Worm (Caenorhabditis elegans) whole organism, L4 larva: ENCODE results near the gene end-1.
A peak's percentile ranks its signal among the peaks of the same experiment; 100 is the strongest.

Source experiments
- F10B5.3 ChIP-seq: sonication (generic microtip); optimal IDR thresholded peaks from 2 replicates; lab custom pipeline; 2016; ENCODE audit warnings: mild to moderate bottlenecking, missing genetic modification characterization, missing compliant biosample characterization
- F26F4.8 ChIP-seq: fragments of 200-800 bp; sonication (Bioruptor generic); conservative IDR thresholded peaks from 2 replicates; pipeline ENCODE4 v1.3.6; 2022; ENCODE audit warnings: missing genetic modification characterization, missing compliant biosample characterization
- F37D6.2 ChIP-seq: sonication (generic microtip); optimal IDR thresholded peaks from 2 replicates; lab custom pipeline; 2016; ENCODE audit warnings: mild to moderate bottlenecking, missing genetic modification characterization, missing compliant biosample characterization
- F49E8.2 ChIP-seq: sonication (generic microtip); optimal IDR thresholded peaks from 2 replicates; lab custom pipeline; 2016; ENCODE audit warnings: missing compliant biosample characterization, mild to moderate bottlenecking, missing genetic modification characterization, borderline replicate concordance
- T20F7.1 ChIP-seq: fragments of 200-800 bp; sonication (Bioruptor generic); optimal IDR thresholded peaks from 2 replicates; lab custom pipeline; 2018; ENCODE audit warnings: mild to moderate bottlenecking, missing genetic modification characterization, missing compliant biosample characterization
- ZK337.2 ChIP-seq: fragments of 200-800 bp; sonication (Bioruptor generic); IDR thresholded peaks from 2 replicates; pipeline ENCODE4 v1.3.6; 2022; ENCODE audit warnings: missing genetic modification reagents, missing genetic modification characterization, missing compliant biosample characterization
- aha-1 ChIP-seq: fragments of 150-350 bp; peaks from one replicate; lab custom pipeline; 2014; ENCODE audit warnings: missing biosample characterization, missing genetic modification characterization
- aly-2 ChIP-seq: sonication (generic microtip); optimal IDR thresholded peaks from 2 replicates; lab custom pipeline; 2018; ENCODE audit warnings: missing biosample characterization, missing genetic modification characterization
- ceh-20 ChIP-seq: fragments of 200-800 bp; sonication (Bioruptor generic); IDR thresholded peaks from 2 replicates; pipeline ENCODE4 v1.3.6; 2022; ENCODE audit warnings: missing genetic modification reagents, missing genetic modification characterization, missing compliant biosample characterization
- ceh-62 ChIP-seq: sonication (generic microtip); optimal IDR thresholded peaks from 2 replicates; lab custom pipeline; 2017; ENCODE audit warnings: missing biosample characterization, missing genetic modification characterization
- cey-2 ChIP-seq: sonication (generic microtip); optimal IDR thresholded peaks from 3 replicates; lab custom pipeline; 2017; ENCODE audit warnings: missing genetic modification characterization, mild to moderate bottlenecking, missing compliant biosample characterization, antibody characterized with exemption, borderline replicate concordance; ENCODE audit not compliant: insufficient read depth
- daf-16 ChIP-seq, 3 experiments: sonication (generic microtip); optimal IDR thresholded peaks; 2 replicates each; lab custom pipeline; 2016 to 2017; ENCODE audit warnings: missing genetic modification characterization in 3 of 3, missing genetic modification reagents in 3 of 3, mild to moderate bottlenecking in 2 of 3, missing compliant biosample characterization in 2 of 3, missing biosample characterization in 1 of 3, moderate library complexity in 1 of 3
- daf-8 ChIP-seq: fragments of 200-800 bp; sonication (Bioruptor generic); IDR thresholded peaks from 2 replicates; pipeline ENCODE4 v1.3.6; 2022; ENCODE audit warnings: missing genetic modification characterization, missing compliant biosample characterization
- dpl-1 ChIP-seq: fragments of 150-350 bp; optimal IDR thresholded peaks from 2 replicates; lab custom pipeline; 2014; ENCODE audit warnings: missing biosample characterization, missing genetic modification reagents, missing genetic modification characterization
- duxl-1 ChIP-seq: sonication (generic microtip); optimal IDR thresholded peaks from 2 replicates; lab custom pipeline; 2016; ENCODE audit warnings: mild to moderate bottlenecking, missing genetic modification characterization, moderate library complexity, missing compliant biosample characterization; ENCODE audit not compliant: poor library complexity
- dve-1 ChIP-seq: sonication (generic microtip); optimal IDR thresholded peaks from 2 replicates; lab custom pipeline; 2017; ENCODE audit warnings: antibody characterized with exemption, mild to moderate bottlenecking, missing genetic modification characterization, missing compliant biosample characterization; ENCODE audit not compliant: insufficient read depth
- egl-43 ChIP-seq: fragments of 200-800 bp; sonication (Bioruptor generic); IDR thresholded peaks from 2 replicates; pipeline ENCODE4 v1.3.6; 2022; ENCODE audit warnings: missing genetic modification reagents, missing genetic modification characterization, missing compliant biosample characterization
- fkh-10 ChIP-seq: fragments of 150-350 bp; optimal IDR thresholded peaks from 2 replicates; lab custom pipeline; 2014; ENCODE audit warnings: missing biosample characterization, missing genetic modification reagents, missing genetic modification characterization
- fos-1 ChIP-seq: fragments of 150-350 bp; optimal IDR thresholded peaks from 2 replicates; lab custom pipeline; 2014; ENCODE audit warnings: missing biosample characterization, missing genetic modification characterization
- hif-1 ChIP-seq, 2 experiments: sonication (generic microtip); optimal IDR thresholded peaks; 2 replicates each; lab custom pipeline; 2016 to 2017; ENCODE audit warnings: missing compliant biosample characterization in 2 of 2, missing genetic modification characterization in 2 of 2, missing genetic modification reagents in 2 of 2, missing genotype in 2 of 2, mild to moderate bottlenecking in 1 of 2
- hlh-11 ChIP-seq: fragments of 200-800 bp; sonication (Bioruptor generic); optimal IDR thresholded peaks from 2 replicates; lab custom pipeline; 2018; ENCODE audit warnings: mild to moderate bottlenecking, missing genetic modification characterization, missing compliant biosample characterization
- hlh-30 ChIP-seq: sonication (generic microtip); optimal IDR thresholded peaks from 2 replicates; lab custom pipeline; 2017; ENCODE audit warnings: antibody characterized with exemption, mild to moderate bottlenecking, missing genetic modification characterization, missing compliant biosample characterization; ENCODE audit not compliant: insufficient read depth
- hmg-1.1 ChIP-seq: fragments of 200-800 bp; sonication (Bioruptor generic); IDR thresholded peaks from 2 replicates; pipeline ENCODE4 v1.3.6; 2022; ENCODE audit warnings: missing genetic modification reagents, missing genetic modification characterization, missing compliant biosample characterization
- jun-1 ChIP-seq: fragments of 150-350 bp; optimal IDR thresholded peaks from 2 replicates; lab custom pipeline; 2014; ENCODE audit warnings: missing biosample characterization, missing genetic modification reagents, missing genetic modification characterization
- lim-7 ChIP-seq: fragments of 200-800 bp; sonication (Bioruptor generic); IDR thresholded peaks from 2 replicates; pipeline ENCODE4 v1.3.6; 2022; ENCODE audit warnings: missing genetic modification characterization, missing compliant biosample characterization
- lsy-2 ChIP-seq, 2 experiments: fragments of 150-350 bp in 1 of 2; sonication (generic microtip) in 1 of 2; optimal IDR thresholded peaks; 2 replicates each; lab custom pipeline; 2014 to 2017; ENCODE audit warnings: missing biosample characterization in 2 of 2, missing genetic modification characterization in 2 of 2
- madf-5 ChIP-seq, 2 experiments: fragments of 200-800 bp; sonication (Bioruptor generic); IDR thresholded peaks; 2 replicates each; pipeline ENCODE4 v1.3.6; 2022; ENCODE audit warnings: missing compliant biosample characterization in 2 of 2, missing genetic modification characterization in 2 of 2
- madf-9 ChIP-seq: fragments of 200-800 bp; sonication (Bioruptor generic); conservative IDR thresholded peaks from 2 replicates; pipeline ENCODE4 v1.3.6; 2022; ENCODE audit warnings: missing genetic modification reagents, missing genetic modification characterization, missing compliant biosample characterization
- mdl-1 ChIP-seq, 2 experiments: fragments of 150-350 bp in 1 of 2; sonication (generic microtip) in 1 of 2; optimal IDR thresholded peaks; 2 replicates each; lab custom pipeline; 2014 to 2017; ENCODE audit warnings: missing biosample characterization in 2 of 2, missing genetic modification characterization in 2 of 2
- mep-1 ChIP-seq: fragments of 150-350 bp; sonication (generic microtip); optimal IDR thresholded peaks from 3 replicates; lab custom pipeline; 2014; ENCODE audit warnings: missing biosample characterization, missing genetic modification characterization
- mes-2 ChIP-seq: sonication (generic microtip); optimal IDR thresholded peaks from 2 replicates; lab custom pipeline; 2016; ENCODE audit warnings: missing genotype, mild to moderate bottlenecking, missing genetic modification characterization, missing compliant biosample characterization; ENCODE audit not compliant: poor library complexity, severe bottlenecking
- mxl-3 ChIP-seq: fragments of 200-800 bp; sonication (Bioruptor generic); optimal IDR thresholded peaks from 2 replicates; lab custom pipeline; 2018; ENCODE audit warnings: mild to moderate bottlenecking, missing genetic modification characterization, missing compliant biosample characterization
- nhr-10 ChIP-seq: fragments of 150-350 bp; optimal IDR thresholded peaks from 2 replicates; lab custom pipeline; 2014; ENCODE audit warnings: missing biosample characterization, missing genetic modification characterization
- nhr-111 ChIP-seq: fragments of 200-800 bp; sonication (Bioruptor generic); optimal IDR thresholded peaks from 2 replicates; lab custom pipeline; 2018; ENCODE audit warnings: mild to moderate bottlenecking, missing genetic modification characterization, missing compliant biosample characterization
- nhr-28 ChIP-seq: fragments of 150-350 bp; optimal IDR thresholded peaks from 2 replicates; lab custom pipeline; 2014; ENCODE audit warnings: missing biosample characterization, missing genetic modification characterization
- nhr-42 ChIP-seq: fragments of 200-800 bp; sonication (Bioruptor generic); IDR thresholded peaks from 2 replicates; pipeline ENCODE4 v1.3.6; 2022; ENCODE audit warnings: missing genetic modification characterization, missing compliant biosample characterization
- php-3 ChIP-seq: fragments of 200-800 bp; sonication (Bioruptor generic); IDR thresholded peaks from 2 replicates; pipeline ENCODE4 v1.3.6; 2022; ENCODE audit warnings: missing genetic modification reagents, missing genetic modification characterization, missing compliant biosample characterization
- rbr-2 ChIP-seq: sonication (generic microtip); optimal IDR thresholded peaks from 2 replicates; lab custom pipeline; 2016; ENCODE audit warnings: missing genotype, missing genetic modification characterization, missing compliant biosample characterization
- saeg-2 ChIP-seq: fragments of 200-800 bp; sonication (Bioruptor generic); IDR thresholded peaks from 2 replicates; pipeline ENCODE4 v1.3.6; 2022; ENCODE audit warnings: missing genetic modification reagents, missing genetic modification characterization, missing compliant biosample characterization
- snpc-1.2 ChIP-seq: fragments of 200-800 bp; sonication (Bioruptor generic); IDR thresholded peaks from 2 replicates; pipeline ENCODE4 v1.3.6; 2022; ENCODE audit warnings: missing genetic modification reagents, missing genetic modification characterization, missing compliant biosample characterization
- spr-1 ChIP-seq: sonication (generic microtip); optimal IDR thresholded peaks from 2 replicates; lab custom pipeline; 2016; ENCODE audit warnings: mild to moderate bottlenecking, missing genetic modification characterization, missing compliant biosample characterization
- tra-1 ChIP-seq: fragments of 200-800 bp; sonication (Bioruptor generic); IDR thresholded peaks from 2 replicates; pipeline ENCODE4 v1.3.6; 2022; ENCODE audit warnings: missing genetic modification reagents, missing genetic modification characterization, missing compliant biosample characterization
- unc-62 ChIP-seq, 3 experiments: fragments of 150-350 bp in 1 of 3; sonication (generic microtip); optimal IDR thresholded peaks in 2 of 3; peaks in 1 of 3; 1 replicate in 1 of 3; 2 replicates in 2 of 3; lab custom pipeline; 2014 to 2017; ENCODE audit warnings: missing biosample characterization in 3 of 3, missing genetic modification characterization in 3 of 3, missing genetic modification reagents in 3 of 3, missing genotype in 1 of 3
- zfp-2 ChIP-seq: sonication (generic microtip); optimal IDR thresholded peaks from 2 replicates; lab custom pipeline; 2016; ENCODE audit warnings: mild to moderate bottlenecking, missing genetic modification characterization, missing compliant biosample characterization

The end-1 gene

ce11 chrV:14002402-14002801 is 17.5 kb downstream of the end-1 start:
- TF ChIP-seq spr-1, result no peak
- no peak for TF ChIP-seq F10B5.3
- TF ChIP-seq dve-1 (tag; lab: Kevin White, UChicago), result peak; percentile 29
- TF ChIP-seq daf-16 (GFP tag; optimal IDR thresholded peaks at IDR 0.05; lab: Kevin White, UChicago), result no peak
- peak; percentile 22 for TF ChIP-seq daf-16 (tag; optimal IDR thresholded peaks at IDR 0.05; lab: Kevin White, UChicago)
- TF ChIP-seq hlh-11 (tag; lab: Kevin White, UChicago), result peak; percentile 56
- TF ChIP-seq hlh-30, result peak; percentile 43
- peak; percentile 32; the same call in 1 of the 2 replicates for TF ChIP-seq tra-1 (GFP tag; lab: Robert Waterston, UW)
- peak; percentile 11 for TF ChIP-seq nhr-28 (tag; lab: Kevin White, UChicago)
- TF ChIP-seq aha-1 (tag; lab: Kevin White, UChicago), result peak; percentile 72
- no peak for TF ChIP-seq nhr-42
- TF ChIP-seq mes-2, result peak; percentile 52
- TF ChIP-seq hmg-1.1 (GFP tag; lab: Robert Waterston, UW), result 0 out of 2 replicates have a peak, but pooled peaks have one; percentile 22
- TF ChIP-seq, all 104 proteins: peak for 9

DNA sequence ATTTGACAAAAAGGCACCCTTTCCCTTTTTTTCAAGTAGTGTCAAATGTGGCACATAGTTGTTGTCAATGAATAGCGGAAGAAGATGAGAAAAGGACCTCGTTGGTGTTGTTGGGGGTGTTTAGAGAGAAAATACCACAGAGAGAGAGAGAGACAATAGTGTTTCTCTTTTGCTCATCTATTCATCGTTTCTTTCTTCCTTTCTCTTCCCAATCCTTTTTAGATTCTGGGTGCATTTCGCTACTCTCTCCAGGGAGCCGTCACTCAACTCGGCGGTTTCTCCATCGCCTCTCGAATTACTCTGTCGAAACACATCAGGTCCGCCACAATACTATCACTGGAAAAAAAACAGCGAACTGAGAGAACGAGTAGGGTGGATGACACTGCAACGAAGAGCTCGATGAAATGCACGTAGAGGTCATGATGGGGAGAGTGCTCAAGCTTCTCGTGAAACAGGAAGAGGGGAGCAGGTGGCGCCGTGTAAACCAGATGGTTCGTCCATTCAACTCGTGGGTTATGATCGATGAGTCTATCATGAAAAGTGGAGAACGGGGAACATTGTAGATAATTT is 18.7 kb downstream of the end-1 start:
- TF ChIP-seq spr-1 (no peak), ZK337.2 (GFP tag; lab: Robert Waterston, UW) (no peak), egl-43 (no peak), F49E8.2 (tag; lab: Kevin White, UChicago) (no peak), unc-62 (GFP tag; optimal IDR thresholded peaks at IDR 0.05 in 1 of 2; lab: Kevin White, UChicago) (peak in 1 of 2 experiments; percentile 72), unc-62 (tag; optimal IDR thresholded peaks at IDR 0.05; lab: Kevin White, UChicago) (no peak), snpc-1.2 (GFP tag; lab: Robert Waterston, UW) (no peak), ceh-62 (tag; lab: Kevin White, UChicago) (no peak), lsy-2 (tag; optimal IDR thresholded peaks at IDR 0.05; lab: Kevin White, UChicago) (peak in 1 of 2 experiments; percentile 2), tra-1 (GFP tag; lab: Robert Waterston, UW) (peak; percentile 14; the same call in 1 of the 2 replicates), dve-1 (tag; lab: Kevin White, UChicago) (no peak), madf-5 (GFP tag; IDR thresholded peaks at IDR 0.05; lab: Robert Waterston, UW) (no peak), mdl-1 (tag; optimal IDR thresholded peaks at IDR 0.05; lab: Kevin White, UChicago) (no peak), hlh-30 (peak; percentile 30), mep-1 (tag; lab: Kevin White, UChicago) (peak; percentile 51), aha-1 (tag; lab: Kevin White, UChicago) (peak; percentile 49), ceh-20 (GFP tag; lab: Robert Waterston, UW) (peak; percentile 35; the same call in 1 of the 2 replicates), hlh-11 (tag; lab: Kevin White, UChicago) (peak; percentile 40), dpl-1 (GFP tag; lab: Kevin White, UChicago) (no peak), daf-16 (GFP tag; optimal IDR thresholded peaks at IDR 0.05; lab: Kevin White, UChicago) (peak in 1 of 2 experiments; percentile 41), daf-16 (tag; optimal IDR thresholded peaks at IDR 0.05; lab: Kevin White, UChicago) (no peak), hif-1 (tag; optimal IDR thresholded peaks at IDR 0.05; lab: Kevin White, UChicago) (peak in 1 of 2 experiments; percentile 89), rbr-2 (peak; percentile 18)

- TF ChIP-seq lsy-2 (tag; optimal IDR thresholded peaks at IDR 0.05; lab: Kevin White, UChicago), result peak in 1 of 2 experiments; percentile 37
- TF ChIP-seq madf-9 (GFP tag; lab: Robert Waterston, UW), result no peak
- TF ChIP-seq nhr-111 (GFP tag; lab: Kevin White, UChicago), result no peak
- TF ChIP-seq nhr-10 (tag; lab: Kevin White, UChicago), result no peak
- TF ChIP-seq fos-1 (tag; lab: Kevin White, UChicago), result no peak
- no peak for TF ChIP-seq zfp-2 (tag; lab: Kevin White, UChicago)
- no peak for TF ChIP-seq T20F7.1
- TF ChIP-seq jun-1 (tag; lab: Kevin White, UChicago), result no peak
- TF ChIP-seq F37D6.2 (tag; lab: Kevin White, UChicago), result no peak
- no peak for TF ChIP-seq daf-8 (GFP tag; lab: Robert Waterston, UW)
- TF ChIP-seq fkh-10 (GFP tag; lab: Kevin White, UChicago), result peak; percentile 28
- no peak for TF ChIP-seq saeg-2 (GFP tag; lab: Robert Waterston, UW)
- no peak for TF ChIP-seq lim-7 (GFP tag; lab: Robert Waterston, UW)
- TF ChIP-seq egl-43, result no peak
- no peak for TF ChIP-seq duxl-1 (tag; lab: Kevin White, UChicago)
- TF ChIP-seq aly-2, result no peak
- no peak for TF ChIP-seq madf-5 (GFP tag; IDR thresholded peaks at IDR 0.05; lab: Robert Waterston, UW)
- TF ChIP-seq F26F4.8 (GFP tag; lab: Robert Waterston, UW), result no peak
- no peak for TF ChIP-seq cey-2
- TF ChIP-seq nhr-28 (tag; lab: Kevin White, UChicago), result no peak
- no peak for TF ChIP-seq php-3
- TF ChIP-seq mxl-3 (GFP tag; lab: Kevin White, UChicago), result no peak
Observed at ce11 chrV:14004342-14004741, 19.4 kb downstream of the end-1 start.
